Worm (Caenorhabditis elegans): ENCODE data around the gene orc-3.

DNA sequence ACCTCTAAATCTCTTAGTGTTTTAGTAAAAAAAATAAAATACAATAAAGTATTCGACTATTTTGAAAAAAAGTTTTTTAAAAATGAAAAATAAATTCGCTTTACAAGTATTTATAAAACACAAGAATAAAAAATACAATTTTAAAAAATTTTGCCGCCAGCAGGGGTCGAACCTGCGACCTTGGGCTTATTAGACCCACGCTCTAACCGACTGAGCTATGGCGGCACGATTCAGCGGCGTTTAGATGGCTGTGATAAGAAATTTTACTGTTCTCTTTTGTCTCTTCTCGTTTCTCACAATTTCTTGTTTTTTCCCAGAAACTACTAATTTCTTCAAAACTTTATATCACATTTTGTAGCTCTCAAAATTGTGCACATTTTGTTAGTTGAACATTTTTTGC, 44.7 kb upstream of the orc-3 start:
- TF ChIP-seq snpc-4 (GFP tag; optimal IDR thresholded peaks at IDR 0.05) (peak; percentile 3), snpc-4 (tag; optimal IDR thresholded peaks at IDR 0.05) (no peak), die-1 (tag; optimal IDR thresholded peaks at IDR 0.05) (peak; percentile 65), nfya-1 (tag; optimal IDR thresholded peaks at IDR 0.05; ENCODE audit: borderline replicate concordance, insufficient read depth) (no peak)
